Worm (Caenorhabditis elegans): ENCODE measurements around the gene F21A3.2.

The F21A3.2 gene

DNA sequence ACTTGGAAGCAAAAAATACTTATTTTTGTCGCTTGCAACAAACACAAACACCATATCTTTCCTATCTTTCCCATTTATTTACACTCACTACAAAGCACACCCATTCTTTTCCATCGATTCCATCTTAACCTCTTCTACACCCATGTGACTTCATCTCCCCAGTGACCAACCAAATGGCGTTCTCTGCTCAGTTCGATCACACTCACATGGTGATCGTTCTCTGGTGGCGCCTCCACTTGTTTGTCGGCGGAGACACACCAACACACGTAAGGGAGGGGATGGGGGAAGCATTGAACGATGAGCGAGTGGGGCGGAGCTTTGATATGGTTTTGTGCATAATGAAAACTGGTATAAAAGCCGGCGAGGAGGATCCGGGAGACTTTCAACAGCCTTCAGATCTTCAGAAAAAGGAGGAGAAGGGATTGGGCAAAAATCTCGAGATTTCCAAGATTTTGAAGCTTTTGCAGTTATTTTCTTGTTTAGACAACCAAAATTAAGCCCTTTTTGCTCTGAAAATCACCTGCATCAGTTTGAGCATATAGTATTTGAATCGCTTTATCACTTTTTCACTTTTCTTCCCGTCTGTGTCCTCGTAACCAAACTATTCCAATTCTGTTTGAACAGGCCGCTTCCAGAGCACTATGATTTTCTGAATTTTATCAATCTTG, 32.9 kb upstream of the F21A3.2 start (continued):
- TF ChIP-seq hmg-1.1 (GFP tag; IDR thresholded peaks at IDR 0.05), result peak; percentile 60; the same call in 1 of the 2 replicates
- TF ChIP-seq nhr-41 (GFP tag; IDR thresholded peaks at IDR 0.05), result no peak
- peak; percentile 98 for TF ChIP-seq nhr-28 (tag; optimal IDR thresholded peaks at IDR 0.05)
- TF ChIP-seq ZK546.5 (tag; optimal IDR thresholded peaks at IDR 0.05), result no peak
- no peak for TF ChIP-seq ces-1 (GFP tag; optimal IDR thresholded peaks at IDR 0.05)
- peak; percentile 67 for TF ChIP-seq nhr-6 (tag; optimal IDR thresholded peaks at IDR 0.05)
- no peak for TF ChIP-seq pqm-1 (tag; optimal IDR thresholded peaks at IDR 0.05)
- 0 out of 2 replicates have a peak, but pooled peaks have one; percentile 18 for TF ChIP-seq T26A8.4 (GFP tag; IDR thresholded peaks at IDR 0.05)
- no peak for TF ChIP-seq nhr-25 (tag; optimal IDR thresholded peaks at IDR 0.05; ENCODE audit: borderline replicate concordance, insufficient read depth)
- no peak for TF ChIP-seq egl-27 (tag; optimal IDR thresholded peaks at IDR 0.05)
- no peak for TF ChIP-seq F49E8.2 (tag; optimal IDR thresholded peaks at IDR 0.05; ENCODE audit: borderline replicate concordance)
- TF ChIP-seq zip-11 (GFP tag; IDR thresholded peaks at IDR 0.05), result no peak
- peak; percentile 75 to 79 for TF ChIP-seq lsy-2 (tag; optimal IDR thresholded peaks at IDR 0.05)
- peak; percentile 65 for TF ChIP-seq nhr-48 (tag; optimal IDR thresholded peaks at IDR 0.05)
- no peak for TF ChIP-seq lin-1 (GFP tag; IDR thresholded peaks at IDR 0.05)
- TF ChIP-seq unc-130 (GFP tag; optimal IDR thresholded peaks at IDR 0.05), result no peak
- TF ChIP-seq lin-38 (GFP tag; IDR thresholded peaks at IDR 0.05), result no peak
- peak; percentile 13 for TF ChIP-seq snpc-4 (tag; optimal IDR thresholded peaks at IDR 0.05)
- no peak for TF ChIP-seq ceh-82 (tag; optimal IDR thresholded peaks at IDR 0.05)
- TF ChIP-seq T20F7.1 (GFP tag; optimal IDR thresholded peaks at IDR 0.05), result peak; percentile 70
- TF ChIP-seq unc-39 (tag; optimal IDR thresholded peaks at IDR 0.05), result no peak
- peak in 1 of 2 experiments; percentile 99 for TF ChIP-seq unc-62 (GFP tag; optimal IDR thresholded peaks at IDR 0.05 in 1 of 2)
- no peak for TF ChIP-seq unc-62 (tag; optimal IDR thresholded peaks at IDR 0.05)
- peak; percentile 77; the same call in 1 of the 2 replicates for TF ChIP-seq ceh-20 (GFP tag; IDR thresholded peaks at IDR 0.05)
- no peak for TF ChIP-seq cey-2 (tag; optimal IDR thresholded peaks at IDR 0.05; ENCODE audit: borderline replicate concordance, insufficient read depth)
- no peak for TF ChIP-seq F10B5.3 (tag; optimal IDR thresholded peaks at IDR 0.05)
- no peak for TF ChIP-seq F26F4.8 (GFP tag; conservative IDR thresholded peaks at IDR 0.05)
- no peak for TF ChIP-seq jun-1 (tag; optimal IDR thresholded peaks at IDR 0.05)

ce11 chrV:15563985-15564384, 30.2 kb upstream of the F21A3.2 start:
- TF ChIP-seq dmd-6 (GFP tag; IDR thresholded peaks at IDR 0.05) (peak; percentile 81), nhr-48 (tag; optimal IDR thresholded peaks at IDR 0.05) (peak; percentile 69), hlh-30 (tag; optimal IDR thresholded peaks at IDR 0.05; ENCODE audit: insufficient read depth) (peak; percentile 35), daf-16 (GFP tag; optimal IDR thresholded peaks at IDR 0.05) (peak in 1 of 2 experiments; percentile 48), daf-16 (tag; optimal IDR thresholded peaks at IDR 0.05) (peak; percentile 82), daf-19 (GFP tag; conservative IDR thresholded peaks at IDR 0.05) (no peak), dve-1 (tag; optimal IDR thresholded peaks at IDR 0.05; ENCODE audit: insufficient read depth) (peak; percentile 57), mdl-1 (tag; optimal IDR thresholded peaks at IDR 0.05) (peak in 1 of 2 experiments; percentile 69), hmg-1.1 (GFP tag; IDR thresholded peaks at IDR 0.05) (peak; percentile 19; the same call in 1 of the 2 replicates), hif-1 (tag; optimal IDR thresholded peaks at IDR 0.05) (peak in 1 of 2 experiments; percentile 28), ceh-44 (GFP tag; IDR thresholded peaks at IDR 0.05) (no peak), egl-27 (tag; optimal IDR thresholded peaks at IDR 0.05) (peak; percentile 30), unc-39 (tag; optimal IDR thresholded peaks at IDR 0.05) (no peak), mxl-3 (GFP tag; optimal IDR thresholded peaks at IDR 0.05) (peak; percentile 15), saeg-2 (GFP tag; IDR thresholded peaks at IDR 0.05) (no peak), Y5F2A.4 (GFP tag; optimal IDR thresholded peaks at IDR 0.05) (no peak), dpl-1 (GFP tag; optimal IDR thresholded peaks at IDR 0.05) (peak; percentile 7), nhr-102 (tag; optimal IDR thresholded peaks at IDR 0.05) (peak; percentile 62), lin-39 (tag; optimal IDR thresholded peaks at IDR 0.05) (no peak), nhr-77 (tag; optimal IDR thresholded peaks at IDR 0.05) (peak; percentile 68), mes-2 (tag; optimal IDR thresholded peaks at IDR 0.05; ENCODE audit: poor library complexity, severe bottlenecking) (peak; percentile 50), aha-1 (tag) (peak; percentile 25), lsy-2 (tag; optimal IDR thresholded peaks at IDR 0.05) (peak in 1 of 2 experiments; percentile 26), tag-97 (GFP tag; IDR thresholded peaks at IDR 0.05) (no peak), pqm-1 (tag; optimal IDR thresholded peaks at IDR 0.05) (peak; percentile 37), hlh-11 (tag; optimal IDR thresholded peaks at IDR 0.05) (peak; percentile 76), mep-1 (tag; optimal IDR thresholded peaks at IDR 0.05) (peak; percentile 53)
